Worm (Caenorhabditis elegans): ENCODE measurements around the gene F53A9.6.

DNA sequence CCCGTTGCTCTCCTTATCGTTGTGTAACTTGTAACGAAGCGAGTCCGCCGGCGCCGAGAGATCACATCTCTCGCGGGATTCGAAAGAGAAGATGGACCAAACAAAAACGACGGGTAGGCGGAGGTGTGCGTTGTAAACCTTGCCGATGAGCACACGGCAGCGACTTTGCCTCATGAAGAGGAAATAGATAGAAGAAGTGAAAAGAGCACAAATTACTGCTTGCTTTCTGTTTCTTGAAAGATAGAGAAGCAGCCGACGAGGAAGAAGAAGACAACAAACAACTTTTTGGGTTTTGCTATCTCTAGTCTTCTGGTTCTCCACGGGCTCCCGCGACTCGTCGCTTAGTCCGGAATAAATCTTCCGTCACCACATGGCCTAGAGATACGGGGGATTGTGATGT, 10.2 kb upstream of the F53A9.6 start:
- TF ChIP-seq flt-1 (GFP tag; IDR thresholded peaks at IDR 0.05) (no peak), aly-1 (tag; optimal IDR thresholded peaks at IDR 0.05) (no peak), tra-4 (tag; optimal IDR thresholded peaks at IDR 0.05) (no peak), pes-1 (GFP tag; IDR thresholded peaks at IDR 0.05) (no peak)

Measured in whole organism, early embryonic.